Fruit fly (Drosophila melanogaster): Measurements from ENCODE around the gene Argk2.

Argk2 gene

DNA sequence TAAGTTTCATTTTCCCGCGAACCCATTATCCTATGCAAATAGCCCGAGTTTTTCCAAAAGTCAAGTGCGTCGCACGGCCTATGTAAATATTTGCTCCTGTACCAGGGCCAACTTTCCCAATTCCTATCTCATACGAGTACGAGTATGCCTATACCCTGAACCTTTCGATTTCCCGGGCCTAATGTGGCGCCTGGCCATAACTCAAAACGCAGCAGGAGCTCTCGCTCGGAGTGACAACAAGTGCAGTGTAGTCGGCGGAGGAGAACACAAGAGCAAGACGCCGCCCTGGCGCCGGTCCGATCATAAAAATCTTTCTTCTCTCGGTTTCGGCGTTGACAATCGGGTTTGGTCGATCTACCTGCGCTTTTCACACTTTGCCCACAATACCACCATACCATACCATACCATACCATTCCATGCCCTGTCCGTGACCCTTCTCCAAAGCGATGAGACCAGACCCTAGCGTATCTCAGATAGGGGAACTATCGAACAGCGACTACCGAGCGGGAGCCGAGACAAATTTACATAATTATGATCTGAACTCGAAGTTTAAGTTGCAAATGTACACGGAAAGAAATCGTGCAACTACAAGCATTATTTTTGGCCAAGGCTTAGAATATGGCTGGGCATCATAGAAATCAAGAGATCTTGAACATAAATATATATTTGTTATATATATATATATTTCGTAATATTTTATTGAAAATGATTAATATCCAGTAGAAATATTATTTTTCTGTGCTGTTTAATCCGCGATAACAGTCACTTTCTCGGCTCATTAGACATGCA, 4.8 kb upstream of the Argk2 start (continued):
- TF ChIP-seq Awh (GFP tag; IDR thresholded peaks at IDR 0.05) (peak; percentile 63), Bgb (GFP tag; IDR thresholded peaks at IDR 0.05; ENCODE audit: partially characterized antibody) (no peak), vfl (GFP tag; optimal IDR thresholded peaks at IDR 0.05) (no peak), TFAM (GFP tag; optimal IDR thresholded peaks at IDR 0.05) (no peak), Rx (GFP tag; IDR thresholded peaks at IDR 0.05) (peak; percentile 31; the same call in 1 of the 2 replicates), CG2875 (GFP tag; optimal IDR thresholded peaks at IDR 0.05) (peak; percentile 29), CG17829 (tag; optimal IDR thresholded peaks at IDR 0.05) (peak; percentile 67), lilli (GFP tag; optimal IDR thresholded peaks at IDR 0.05) (no peak), CG3726 (GFP tag; IDR thresholded peaks at IDR 0.05) (no peak), CG12391 (tag; optimal IDR thresholded peaks at IDR 0.05) (peak; percentile 55), CG32767 (GFP tag; IDR thresholded peaks at IDR 0.05) (no peak), CG16863 (GFP tag; optimal IDR thresholded peaks at IDR 0.05) (no peak), CG17186 (GFP tag; optimal IDR thresholded peaks at IDR 0.05) (no peak), CG15514 (GFP tag; optimal IDR thresholded peaks at IDR 0.05) (no peak), sob (GFP tag; IDR thresholded peaks at IDR 0.05) (no peak), CG6854 (GFP tag; optimal IDR thresholded peaks at IDR 0.05) (no peak), CG4707 (GFP tag; optimal IDR thresholded peaks at IDR 0.05) (no peak), CG12769 (tag; optimal IDR thresholded peaks at IDR 0.05) (no peak), CG7928 (GFP tag; optimal IDR thresholded peaks at IDR 0.05) (no peak), inv (GFP tag; IDR thresholded peaks at IDR 0.05; ENCODE audit: partially characterized antibody) (no peak), CG8359 (GFP tag; optimal IDR thresholded peaks at IDR 0.05; ENCODE audit: borderline replicate concordance) (peak; percentile 29), ATbp (GFP tag; optimal IDR thresholded peaks at IDR 0.05) (peak; percentile 23), CG14710 (tag; optimal IDR thresholded peaks at IDR 0.05) (peak; percentile 63), Vsx1 (GFP tag; optimal IDR thresholded peaks at IDR 0.05) (no peak), NC2α (GFP tag; optimal IDR thresholded peaks at IDR 0.05) (no peak), NFAT (GFP tag; IDR thresholded peaks at IDR 0.05) (no peak), mld (GFP tag; IDR thresholded peaks at IDR 0.05; ENCODE audit: partially characterized antibody) (no peak), CG8281 (tag; optimal IDR thresholded peaks at IDR 0.05) (no peak), croc (GFP tag; conservative IDR thresholded peaks at IDR 0.05) (peak; percentile 45; the same call in 1 of the 3 replicates), CG10979 (tag; optimal IDR thresholded peaks at IDR 0.05) (peak; percentile 77), Dip2 (GFP tag; IDR thresholded peaks at IDR 0.05) (no peak), CG13775 (GFP tag; optimal IDR thresholded peaks at IDR 0.05) (peak; percentile 3), stwl (tag; optimal IDR thresholded peaks at IDR 0.05) (no peak), Poxn (GFP tag; IDR thresholded peaks at IDR 0.05) (no peak), pzg (GFP tag; optimal IDR thresholded peaks at IDR 0.05) (no peak), Med (GFP tag) (peak; percentile 62), CG3281 (GFP tag; optimal IDR thresholded peaks at IDR 0.05) (no peak), CG7987 (GFP tag; optimal IDR thresholded peaks at IDR 0.05) (no peak), pros (GFP tag; optimal IDR thresholded peaks at IDR 0.05) (peak; percentile 48), kay (GFP tag; optimal IDR thresholded peaks at IDR 0.05) (no peak), ac (GFP tag; optimal IDR thresholded peaks at IDR 0.05) (peak; percentile 13), HmgZ (tag; optimal IDR thresholded peaks at IDR 0.05) (no peak), CG5953 (GFP tag; IDR thresholded peaks at IDR 0.05) (no peak), CG14860 (GFP tag; IDR thresholded peaks at IDR 0.05; ENCODE audit: partially characterized antibody) (no peak), Deaf1 (tag; optimal IDR thresholded peaks at IDR 0.05) (peak; percentile 14), CG17359 (tag; optimal IDR thresholded peaks at IDR 0.05) (peak; percentile 50), CG34376 (GFP tag; optimal IDR thresholded peaks at IDR 0.05) (no peak), CoRest (tag; optimal IDR thresholded peaks at IDR 0.05) (peak; percentile 37)
